Worm (Caenorhabditis elegans): ENCODE data around the gene Y113G7B.27.

Y113G7B.27 gene

DNA sequence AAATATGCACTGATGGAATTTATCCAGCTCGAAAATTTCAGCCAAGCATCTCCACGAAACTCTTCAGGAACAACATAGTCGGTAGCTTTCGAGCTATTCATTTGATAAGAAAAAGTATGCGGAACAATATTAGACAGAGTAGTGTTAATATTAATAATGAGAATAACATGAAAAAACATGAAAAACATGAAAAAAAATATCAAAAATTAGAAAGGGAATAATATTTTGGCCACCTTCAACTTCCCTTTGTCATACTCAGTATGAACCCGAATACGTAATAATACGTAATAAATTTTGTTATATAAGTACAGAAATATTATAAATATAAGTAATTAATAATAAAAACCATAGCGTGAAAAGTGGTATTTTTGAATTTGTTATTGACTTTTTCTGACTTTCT, 20.7 kb upstream of the Y113G7B.27 start, which contains the start of gene srw-39:
srw-39 (minus strand) TSS at position 101 of the 400 bp plus-strand sequence.
- no peak for TF ChIP-seq F10E7.11 (tag; optimal IDR thresholded peaks at IDR 0.05)
- TF ChIP-seq F52B5.7 (tag; optimal IDR thresholded peaks at IDR 0.05), result no peak
- TF ChIP-seq ama-1 (optimal IDR thresholded peaks at IDR 0.05), result no peak
- no peak for TF ChIP-seq ama-1 (GFP tag; optimal IDR thresholded peaks at IDR 0.05)
- no peak for TF ChIP-seq athp-1 (tag; optimal IDR thresholded peaks at IDR 0.05)
- no peak for TF ChIP-seq snpc-1.1 (tag; optimal IDR thresholded peaks at IDR 0.05; ENCODE audit: insufficient read depth)
- TF ChIP-seq ceh-58 (GFP tag; IDR thresholded peaks at IDR 0.05), result no peak
- no peak for TF ChIP-seq unc-130 (GFP tag; optimal IDR thresholded peaks at IDR 0.05)
- TF ChIP-seq F23B12.7 (tag; optimal IDR thresholded peaks at IDR 0.05; ENCODE audit: insufficient read depth), result no peak
- no peak for TF ChIP-seq lin-54 (GFP tag; optimal IDR thresholded peaks at IDR 0.05)
- TF ChIP-seq lag-1 (GFP tag; IDR thresholded peaks at IDR 0.05), result no peak
- no peak for TF ChIP-seq F37B4.10 (GFP tag; IDR thresholded peaks at IDR 0.05)
- no peak for TF ChIP-seq snpc-3.4 (tag; optimal IDR thresholded peaks at IDR 0.05)
- TF ChIP-seq nfya-1 (tag; optimal IDR thresholded peaks at IDR 0.05; ENCODE audit: borderline replicate concordance, insufficient read depth), result no peak
- no peak for TF ChIP-seq lsl-1 (GFP tag; optimal IDR thresholded peaks at IDR 0.05)
- TF ChIP-seq lin-40 (tag; optimal IDR thresholded peaks at IDR 0.05), result no peak
- TF ChIP-seq tlf-1 (GFP tag; optimal IDR thresholded peaks at IDR 0.05), result no peak
- TF ChIP-seq akir-1 (GFP tag; optimal IDR thresholded peaks at IDR 0.05), result no peak

DNA sequence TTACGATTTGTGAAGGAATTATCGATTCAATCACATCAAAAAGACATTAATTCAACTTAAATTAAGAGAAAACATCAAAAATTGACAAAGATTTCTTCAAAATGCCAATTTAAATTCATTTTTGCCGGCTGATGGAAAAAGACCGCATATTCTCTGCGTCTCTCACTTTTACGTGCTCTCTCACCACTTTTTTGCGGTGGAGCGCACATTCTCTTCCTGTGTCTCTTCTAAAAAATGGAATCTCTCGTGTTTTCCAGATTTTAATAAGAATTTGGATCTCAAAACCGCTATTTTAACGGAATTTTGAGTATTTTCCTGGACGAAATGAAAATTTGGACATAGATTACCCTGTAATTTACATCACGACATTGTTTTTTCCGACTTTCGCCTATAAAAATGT, 11.8 kb upstream of the Y113G7B.27 start:
- TF ChIP-seq attf-6 (GFP tag; IDR thresholded peaks at IDR 0.05), result peak; percentile 22; the same call in 1 of the 2 replicates
- peak; percentile 96 for TF ChIP-seq hmg-1.2 (GFP tag; IDR thresholded peaks at IDR 0.05)
- TF ChIP-seq D2030.7 (GFP tag; IDR thresholded peaks at IDR 0.05), result peak; percentile 42; the same call in 1 of the 2 replicates

- TF ChIP-seq sea-2 (GFP tag; IDR thresholded peaks at IDR 0.05), result no peak
- TF ChIP-seq zim-3 (tag; optimal IDR thresholded peaks at IDR 0.05), result no peak
- no peak for TF ChIP-seq Y95B8A.8 (GFP tag; IDR thresholded peaks at IDR 0.05)
- no peak for TF ChIP-seq Y79H2A.3 (GFP tag; conservative IDR thresholded peaks at IDR 0.05)
- TF ChIP-seq madf-3 (GFP tag; IDR thresholded peaks at IDR 0.05), result no peak
- TF ChIP-seq B0035.1 (tag; optimal IDR thresholded peaks at IDR 0.05), result no peak
- TF ChIP-seq cebp-1 (GFP tag; IDR thresholded peaks at IDR 0.05), result no peak
- TF ChIP-seq cebp-1 (tag; optimal IDR thresholded peaks at IDR 0.05), result no peak
- no peak for TF ChIP-seq ccch-3 (GFP tag; optimal IDR thresholded peaks at IDR 0.05)
- TF ChIP-seq chd-7 (tag; optimal IDR thresholded peaks at IDR 0.05), result no peak
- no peak for TF ChIP-seq lag-1 (GFP tag; IDR thresholded peaks at IDR 0.05)
- no peak for TF ChIP-seq lsl-1 (GFP tag; optimal IDR thresholded peaks at IDR 0.05)
Observed at ce11 chrV:20182311-20182710, 10.3 kb upstream of the Y113G7B.27 start.

ce11 chrV:20186579-20186978, 6.1 kb upstream of the Y113G7B.27 start, which contains the start of gene srz-16:
Gene srz-16 (minus strand): TSS chrV:20186679.
- no peak for TF ChIP-seq egrh-3 (GFP tag; IDR thresholded peaks at IDR 0.05)
- no peak for TF ChIP-seq madf-10 (tag; optimal IDR thresholded peaks at IDR 0.05)
- no peak for TF ChIP-seq ztf-26 (tag; optimal IDR thresholded peaks at IDR 0.05)

DNA sequence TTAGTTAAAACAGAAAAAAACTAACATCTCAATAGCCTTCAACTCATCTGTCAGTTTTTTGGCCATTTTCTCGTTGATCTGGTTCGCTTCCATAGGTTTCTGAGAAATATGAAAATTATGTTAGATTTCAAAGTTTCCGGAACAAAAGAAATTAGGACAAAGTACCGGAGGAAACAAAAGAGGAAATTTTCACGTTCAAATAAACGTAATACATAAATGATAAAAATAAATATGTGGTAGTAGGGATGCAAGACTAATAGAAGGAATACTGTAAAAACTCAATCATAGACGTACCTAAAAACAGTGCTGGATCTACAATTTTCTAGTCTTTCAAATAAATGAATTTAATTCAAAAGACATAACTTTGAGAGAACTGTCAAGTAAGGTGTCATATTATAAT, 3.8 kb upstream of the Y113G7B.27 start, which contains the start of gene fbxa-116:
fbxa-116 (minus strand) TSS at position 101 of the 400 bp plus-strand sequence.
- TF ChIP-seq ceh-79 (tag; optimal IDR thresholded peaks at IDR 0.05) (no peak), nfya-1 (tag; optimal IDR thresholded peaks at IDR 0.05; ENCODE audit: borderline replicate concordance, insufficient read depth) (no peak), gei-17 (GFP tag; optimal IDR thresholded peaks at IDR 0.05) (no peak), nhr-27 (tag; optimal IDR thresholded peaks at IDR 0.05) (no peak), bed-2 (GFP tag; IDR thresholded peaks at IDR 0.05) (no peak), Y67H2A.10 (GFP tag; conservative IDR thresholded peaks at IDR 0.05) (no peak)
